Fruit fly (Drosophila melanogaster) whole organism, embryonic: ENCODE results near the gene Rab3GAP1.

Experiments
- Ada2b ChIP-seq: fragments of 200-800 bp; sonication (Bioruptor generic); IDR thresholded peaks from 2 replicates; pipeline ENCODE4 v1.3.6; 2022; ENCODE audit warnings: missing biosample characterization, missing genetic modification characterization
- Atf6 ChIP-seq: fragments of 200-800 bp; sonication (Bioruptor generic); IDR thresholded peaks from 2 replicates; pipeline ENCODE4 v1.3.6; 2022; ENCODE audit warnings: missing biosample characterization, missing genetic modification characterization
- B-H2 ChIP-seq: fragments of 200-800 bp; sonication (Bioruptor generic); optimal IDR thresholded peaks from 2 replicates; lab custom pipeline; 2018; ENCODE audit warnings: missing biosample characterization, mild to moderate bottlenecking, missing genetic modification characterization
- CG11696 ChIP-seq: fragments of 200-800 bp; sonication (Bioruptor generic); IDR thresholded peaks from 2 replicates; pipeline ENCODE4 v1.3.6; 2022; ENCODE audit warnings: missing biosample characterization, missing genetic modification characterization
- CG12219 ChIP-seq: fragments of 200-800 bp; sonication (Bioruptor generic); optimal IDR thresholded peaks from 3 replicates; lab custom pipeline; 2018; ENCODE audit warnings: missing biosample characterization, mild to moderate bottlenecking, missing genetic modification characterization
- CG12391 ChIP-seq: fragments of 200-800 bp; sonication (Bioruptor generic); optimal IDR thresholded peaks from 3 replicates; lab custom pipeline; 2018; ENCODE audit warnings: missing biosample characterization, mild to moderate bottlenecking, missing genetic modification characterization, moderate library complexity
- CG13123 ChIP-seq: fragments of 200-800 bp; sonication (Bioruptor generic); optimal IDR thresholded peaks from 2 replicates; lab custom pipeline; 2016; ENCODE audit warnings: missing biosample characterization, missing genetic modification characterization
- CG15479 ChIP-seq: fragments of 200-800 bp; sonication (Bioruptor generic); optimal IDR thresholded peaks from 3 replicates; lab custom pipeline; 2019; ENCODE audit warnings: missing biosample characterization, mild to moderate bottlenecking, missing genetic modification characterization, moderate library complexity
- CG17328 ChIP-seq: fragments of 200-800 bp; sonication (Bioruptor generic); IDR thresholded peaks from 2 replicates; pipeline ENCODE4 v1.3.6; 2022; ENCODE audit warnings: missing biosample characterization, missing genetic modification characterization
- CG17361 ChIP-seq: fragments of 200-800 bp; sonication (Bioruptor generic); IDR thresholded peaks from 3 replicates; pipeline ENCODE4 v1.3.6; 2022; ENCODE audit warnings: missing biosample characterization, missing genetic modification characterization
- CG2712 ChIP-seq: fragments of 200-800 bp; optimal IDR thresholded peaks from 3 replicates; lab custom pipeline; 2019; ENCODE audit warnings: missing biosample characterization, mild to moderate bottlenecking, missing genetic modification characterization, moderate library complexity
- CG31441 ChIP-seq: fragments of 200-800 bp; sonication (Bioruptor generic); IDR thresholded peaks from 2 replicates; pipeline ENCODE4 v1.3.6; 2022; ENCODE audit warnings: missing biosample characterization, missing genetic modification characterization
- CG34376 ChIP-seq: fragments of 200-800 bp; sonication (Bioruptor generic); optimal IDR thresholded peaks from 2 replicates; lab custom pipeline; 2018; ENCODE audit warnings: missing biosample characterization, mild to moderate bottlenecking, missing genetic modification characterization
- CG34422 ChIP-seq: fragments of 200-800 bp; sonication (Bioruptor generic); IDR thresholded peaks from 3 replicates; pipeline ENCODE4 v1.3.6; 2022; ENCODE audit warnings: missing biosample characterization, missing genetic modification characterization
- CG4328 ChIP-seq: fragments of 200-800 bp; sonication (Bioruptor generic); optimal IDR thresholded peaks from 3 replicates; lab custom pipeline; 2017; ENCODE audit warnings: missing biosample characterization, missing genetic modification reagents, missing genetic modification characterization
- CG7745 ChIP-seq: fragments of 200-800 bp; sonication (Bioruptor generic); optimal IDR thresholded peaks from 2 replicates; lab custom pipeline; 2018; ENCODE audit warnings: missing biosample characterization, mild to moderate bottlenecking, missing genetic modification characterization, moderate library complexity
- CG7786 ChIP-seq: fragments of 200-800 bp; sonication (Bioruptor generic); optimal IDR thresholded peaks from 2 replicates; lab custom pipeline; 2016; ENCODE audit warnings: missing biosample characterization, missing genetic modification characterization
- CG7839 ChIP-seq: fragments of 200-800 bp; sonication (Bioruptor generic); optimal IDR thresholded peaks from 3 replicates; lab custom pipeline; 2018; ENCODE audit warnings: missing biosample characterization, mild to moderate bottlenecking, missing genetic modification characterization, moderate library complexity
- CG8290 ChIP-seq, 3 experiments: fragments of 200-800 bp; sonication (Bioruptor generic); optimal IDR thresholded peaks; 2 replicates each; lab custom pipeline; 2016 to 2019; ENCODE audit warnings: missing biosample characterization in 3 of 3, missing genetic modification characterization in 3 of 3, mild to moderate bottlenecking in 2 of 3, moderate library complexity in 1 of 3
- CG9727 ChIP-seq: fragments of 200-800 bp; sonication (Bioruptor generic); optimal IDR thresholded peaks from 3 replicates; lab custom pipeline; 2017; ENCODE audit warnings: missing biosample characterization, mild to moderate bottlenecking, missing genetic modification characterization
- CTCF ChIP-seq: fragments of 200-800 bp; sonication (Bioruptor generic); optimal IDR thresholded peaks from 2 replicates; lab custom pipeline; 2017; ENCODE audit warnings: missing biosample characterization, mild to moderate bottlenecking, missing genetic modification characterization, moderate library complexity
- Chrac-16 ChIP-seq: fragments of 200-800 bp; sonication (Bioruptor generic); optimal IDR thresholded peaks from 3 replicates; lab custom pipeline; 2016; ENCODE audit warnings: missing biosample characterization, missing genetic modification characterization
- Drgx ChIP-seq: fragments of 200-800 bp; sonication (Bioruptor generic); IDR thresholded peaks from 2 replicates; pipeline ENCODE4 v1.3.6; 2022; ENCODE audit warnings: missing biosample characterization, missing genetic modification characterization
- Eip74EF ChIP-seq, 2 experiments: fragments of 200-800 bp in 1 of 2; fragments of >200 bp in 1 of 2; sonication (Bioruptor generic) in 1 of 2; optimal IDR thresholded peaks; 2 replicates each; lab custom pipeline; 2017 to 2019; ENCODE audit warnings: missing biosample characterization in 2 of 2, missing genetic modification characterization in 2 of 2, mild to moderate bottlenecking in 1 of 2, moderate library complexity in 1 of 2
- H2.0 ChIP-seq: fragments of 200-800 bp; sonication (Bioruptor generic); IDR thresholded peaks from 2 replicates; pipeline ENCODE4 v1.3.6; 2022; ENCODE audit warnings: missing biosample characterization, missing genetic modification characterization
- HmgZ ChIP-seq: fragments of 200-800 bp; sonication (Bioruptor generic); optimal IDR thresholded peaks from 2 replicates; lab custom pipeline; 2018; ENCODE audit warnings: missing biosample characterization, mild to moderate bottlenecking, missing genetic modification characterization
- Hsf ChIP-seq: fragments of 200-800 bp; sonication (Bioruptor generic); optimal IDR thresholded peaks from 3 replicates; lab custom pipeline; 2016; ENCODE audit warnings: missing biosample characterization, missing genetic modification characterization
- Lim3 ChIP-seq: fragments of 200-800 bp; sonication (Bioruptor generic); IDR thresholded peaks from 2 replicates; pipeline ENCODE4 v1.3.6; 2022; ENCODE audit warnings: missing biosample characterization, missing genetic modification characterization
- PHDP ChIP-seq: fragments of 200-800 bp; sonication (Bioruptor generic); optimal IDR thresholded peaks from 3 replicates; lab custom pipeline; 2018; ENCODE audit warnings: missing biosample characterization, mild to moderate bottlenecking, missing genetic modification characterization, moderate library complexity
- Ravus ChIP-seq: fragments of 200-800 bp; sonication (Bioruptor generic); IDR thresholded peaks from 2 replicates; pipeline ENCODE4 v1.3.6; 2022; ENCODE audit warnings: missing biosample characterization, missing genetic modification characterization
- Sox102F ChIP-seq: fragments of 200-800 bp; sonication (Bioruptor generic); optimal IDR thresholded peaks from 2 replicates; lab custom pipeline; 2018; ENCODE audit warnings: missing biosample characterization, mild to moderate bottlenecking, missing genetic modification characterization, moderate library complexity
- Trl ChIP-seq, 3 experiments: fragments of >200 bp in 2 of 3; fragments of 200-800 bp in 1 of 3; sonication (Bioruptor generic) in 1 of 3; optimal IDR thresholded peaks; 2 replicates in 1 of 3; 3 replicates in 2 of 3; lab custom pipeline; 2016 to 2017; ENCODE audit warnings: missing biosample characterization in 1 of 3, missing genetic modification characterization in 1 of 3
- ato ChIP-seq: fragments of 200-800 bp; sonication (Bioruptor generic); IDR thresholded peaks from 2 replicates; pipeline ENCODE4 v1.3.6; 2022; ENCODE audit warnings: missing biosample characterization, missing genetic modification characterization; ENCODE audit not compliant: partially characterized antibody
- bsh ChIP-seq, 2 experiments: fragments of 200-800 bp; sonication (Bioruptor generic); optimal IDR thresholded peaks; 2 replicates each; lab custom pipeline; 2017 to 2018; ENCODE audit warnings: mild to moderate bottlenecking in 2 of 2, missing biosample characterization in 2 of 2, missing genetic modification characterization in 2 of 2, moderate library complexity in 1 of 2
- danr ChIP-seq: fragments of 200-800 bp; sonication (Bioruptor generic); IDR thresholded peaks from 2 replicates; pipeline ENCODE4 v1.3.6; 2022; ENCODE audit warnings: missing biosample characterization, missing genetic modification characterization
- dm ChIP-seq: fragments of 200-800 bp; sonication (Bioruptor generic); optimal IDR thresholded peaks from 3 replicates; lab custom pipeline; 2016; ENCODE audit warnings: missing biosample characterization, missing genetic modification characterization
- gem ChIP-seq: fragments of 200-800 bp; sonication (Bioruptor generic); optimal IDR thresholded peaks from 2 replicates; lab custom pipeline; 2019; ENCODE audit warnings: missing biosample characterization, mild to moderate bottlenecking, missing genetic modification characterization, moderate library complexity
- kah ChIP-seq: fragments of 200-800 bp; sonication (Bioruptor generic); optimal IDR thresholded peaks from 2 replicates; lab custom pipeline; 2018; ENCODE audit warnings: missing biosample characterization, mild to moderate bottlenecking, missing genetic modification characterization
- lola ChIP-seq, 3 experiments: fragments of >200 bp in 2 of 3; fragments of 200-800 bp in 1 of 3; sonication (Bioruptor generic) in 1 of 3; optimal IDR thresholded peaks; 2 replicates each; lab custom pipeline; 2017 to 2019; ENCODE audit warnings: missing biosample characterization in 3 of 3, missing genetic modification characterization in 3 of 3, mild to moderate bottlenecking in 1 of 3, moderate library complexity in 1 of 3
- luna ChIP-seq: fragments of 200-800 bp; sonication (Bioruptor generic); optimal IDR thresholded peaks from 2 replicates; lab custom pipeline; 2016; ENCODE audit warnings: missing biosample characterization, missing genetic modification characterization
- org-1 ChIP-seq: fragments of 200-800 bp; sonication (Bioruptor generic); optimal IDR thresholded peaks from 2 replicates; lab custom pipeline; 2017; ENCODE audit warnings: missing biosample characterization, missing genetic modification characterization
- slp2 ChIP-seq: fragments of 200-800 bp; sonication (Bioruptor generic); optimal IDR thresholded peaks from 2 replicates; lab custom pipeline; 2016; ENCODE audit warnings: missing biosample characterization, missing genetic modification characterization
- so ChIP-seq: fragments of 200-800 bp; sonication (Bioruptor generic); IDR thresholded peaks from 3 replicates; pipeline ENCODE4 v1.3.6; 2022; ENCODE audit warnings: missing biosample characterization, missing genetic modification characterization
- stwl ChIP-seq: fragments of 200-800 bp; sonication (Bioruptor generic); optimal IDR thresholded peaks from 3 replicates; lab custom pipeline; 2018; ENCODE audit warnings: missing biosample characterization, mild to moderate bottlenecking, missing genetic modification characterization, moderate library complexity
- tll ChIP-seq, 2 experiments: fragments of 200-800 bp in 1 of 2; fragments of >200 bp in 1 of 2; sonication (Bioruptor generic) in 1 of 2; optimal IDR thresholded peaks; 2 replicates each; lab custom pipeline; 2017 to 2019; ENCODE audit warnings: missing biosample characterization in 2 of 2, missing genetic modification characterization in 2 of 2, mild to moderate bottlenecking in 1 of 2, moderate library complexity in 1 of 2
- vvl ChIP-seq: fragments of 200-800 bp; sonication (Bioruptor generic); IDR thresholded peaks from 2 replicates; pipeline ENCODE4 v1.3.6; 2022; ENCODE audit warnings: missing biosample characterization, missing genetic modification characterization
- wek ChIP-seq: fragments of 200-800 bp; sonication (Bioruptor generic); optimal IDR thresholded peaks from 3 replicates; lab custom pipeline; 2018; ENCODE audit warnings: missing biosample characterization, mild to moderate bottlenecking, missing genetic modification characterization, moderate library complexity
- zfh2 ChIP-seq: fragments of 200-800 bp; sonication (Bioruptor generic); optimal IDR thresholded peaks from 2 replicates; lab custom pipeline; 2016; ENCODE audit warnings: missing biosample characterization, missing genetic modification characterization

Gene Rab3GAP1

DNA sequence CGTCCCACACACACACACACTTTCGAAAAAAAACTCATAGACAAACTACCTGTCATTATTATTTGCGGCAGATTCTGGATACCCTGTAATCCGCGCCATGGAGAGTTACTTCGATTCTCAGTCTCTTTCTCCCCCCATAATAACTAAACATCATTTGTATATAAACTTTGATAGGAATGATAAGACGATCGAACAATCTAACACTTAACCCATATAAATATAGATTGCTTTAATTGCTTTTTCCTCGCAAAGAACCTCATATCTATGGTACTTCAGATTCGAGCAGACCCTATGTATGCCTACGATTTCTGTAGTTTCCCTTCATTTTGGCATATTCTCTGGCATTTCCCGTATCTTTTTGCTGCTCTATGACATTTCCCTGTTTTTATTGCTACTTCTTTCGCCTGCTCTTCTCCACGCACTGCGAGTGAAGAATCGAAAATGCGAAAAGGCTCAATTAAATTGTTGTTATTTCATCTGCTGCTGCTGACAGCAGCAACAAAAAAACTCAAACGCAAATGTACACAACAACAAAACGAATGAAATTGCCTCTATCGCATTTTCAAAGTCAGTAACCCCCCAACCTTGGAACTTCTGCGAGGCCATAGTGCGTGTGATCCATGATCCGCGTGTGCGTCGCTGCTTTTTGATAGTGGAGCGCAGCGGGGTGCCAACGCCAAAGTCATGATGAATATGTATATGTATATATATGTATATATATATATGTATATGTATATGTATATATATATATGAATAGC lies 23.3 kb upstream of the Rab3GAP1 start (continued):
- TF ChIP-seq tll (GFP tag; optimal IDR thresholded peaks at IDR 0.05; lab: Kevin White, UChicago) (no peak), HmgZ (tag; lab: Kevin White, UChicago) (peak; percentile 80), CG34422 (GFP tag; lab: Robert Waterston, UW) (peak; percentile 54; the same call in 1 of the 3 replicates), ato (GFP tag; lab: Robert Waterston, UW) (no peak), CG12219 (peak; percentile 41), CG4328 (no peak), CG17328 (0 out of 2 replicates have a peak, but pooled peaks have one; percentile 5), CG7786 (peak; percentile 88), danr (GFP tag; lab: Robert Waterston, UW) (peak; percentile 45; the same call in 1 of the 2 replicates), lola (GFP tag; optimal IDR thresholded peaks at IDR 0.05; lab: Kevin White, UChicago) (no peak), gem (tag; lab: Kevin White, UChicago) (peak; percentile 83), kah (GFP tag; lab: Kevin White, UChicago) (no peak), CTCF (GFP tag; lab: Kevin White, UChicago) (no peak), CG13123 (no peak), dm (peak; percentile 29), CG9727 (GFP tag; lab: Kevin White, UChicago) (peak; percentile 70), Sox102F (GFP tag; lab: Kevin White, UChicago) (peak; percentile 39), org-1 (GFP tag; lab: Kevin White, UChicago) (peak; percentile 55), Chrac-16 (GFP tag; lab: Kevin White, UChicago) (peak; percentile 77), Hsf (GFP tag; lab: Kevin White, UChicago) (peak; percentile 77), wek (GFP tag; lab: Kevin White, UChicago) (no peak), vvl (GFP tag; lab: Robert Waterston, UW) (peak; percentile 56; the same call in 1 of the 2 replicates), H2.0 (GFP tag; lab: Robert Waterston, UW) (peak; percentile 46; the same call in 1 of the 2 replicates), luna (GFP tag; lab: Kevin White, UChicago) (peak; percentile 50), CG2712 (peak; percentile 32), Trl (optimal IDR thresholded peaks at IDR 0.05; lab: Kevin White, UChicago) (no peak), Trl (GFP tag; optimal IDR thresholded peaks at IDR 0.05; lab: Kevin White, UChicago) (peak; percentile 58), stwl (tag; lab: Kevin White, UChicago) (no peak), zfh2 (peak; percentile 94), Atf6 (GFP tag; lab: Robert Waterston, UW) (peak; percentile 90), CG8290 (GFP tag; optimal IDR thresholded peaks at IDR 0.05; lab: Kevin White, UChicago) (no peak), CG8290 (tag; optimal IDR thresholded peaks at IDR 0.05; lab: Kevin White, UChicago) (peak in 1 of 2 experiments; percentile 90), so (GFP tag; lab: Robert Waterston, UW) (peak; percentile 59; the same call in 2 of the 3 replicates), CG12391 (tag; lab: Kevin White, UChicago) (peak; percentile 61), bsh (GFP tag; optimal IDR thresholded peaks at IDR 0.05; lab: Kevin White, UChicago) (no peak), PHDP (peak; percentile 81), Drgx (GFP tag; lab: Robert Waterston, UW) (no peak), CG11696 (GFP tag; lab: Robert Waterston, UW) (0 out of 2 replicates have a peak, but pooled peaks have one; percentile 28), Ada2b (GFP tag; lab: Robert Waterston, UW) (peak; percentile 86), CG17361 (peak; percentile 45; the same call in 1 of the 3 replicates), CG31441 (GFP tag; lab: Robert Waterston, UW) (no peak), Eip74EF (GFP tag; optimal IDR thresholded peaks at IDR 0.05; lab: Kevin White, UChicago) (no peak), CG15479 (GFP tag; lab: Kevin White, UChicago) (no peak), CG7745 (tag; lab: Kevin White, UChicago) (no peak), slp2 (GFP tag; lab: Kevin White, UChicago) (peak; percentile 69), CG34376 (GFP tag; lab: Kevin White, UChicago) (peak; percentile 80), CG7839 (tag; lab: Kevin White, UChicago) (peak; percentile 82), B-H2 (GFP tag; lab: Kevin White, UChicago) (peak; percentile 25), Ravus (GFP tag; lab: Robert Waterston, UW) (no peak), Lim3 (no peak)
